Fruit fly (Drosophila melanogaster): ENCODE results near the gene betaggt-I.

betaggt-I gene

dm6 chr2L:4981278-4981966 lies 36.0 kb downstream of the betaggt-I start, which contains the start of the genes CG8892 and CG34126 (continued):
- TF ChIP-seq net (GFP tag; optimal IDR thresholded peaks at IDR 0.05) (peak; percentile 94), Ets96B (tag; optimal IDR thresholded peaks at IDR 0.05) (peak; percentile 92), Eip93F (GFP tag; optimal IDR thresholded peaks at IDR 0.05) (peak; percentile 87), CG3032 (tag; optimal IDR thresholded peaks at IDR 0.05) (peak; percentile 98), vri (GFP tag; optimal IDR thresholded peaks at IDR 0.05) (peak; percentile 95), OdsH (GFP tag; optimal IDR thresholded peaks at IDR 0.05) (peak; percentile 99), CG11762 (GFP tag; optimal IDR thresholded peaks at IDR 0.05; ENCODE audit: insufficient read depth) (peak; percentile 95), achi (GFP tag; optimal IDR thresholded peaks at IDR 0.05) (peak; percentile 96), CG31627 (GFP tag; optimal IDR thresholded peaks at IDR 0.05) (peak; percentile 99), salr (GFP tag; optimal IDR thresholded peaks at IDR 0.05) (peak; percentile 91 to 96), Hr38 (GFP tag; optimal IDR thresholded peaks at IDR 0.05) (no peak), Sox102F (GFP tag; optimal IDR thresholded peaks at IDR 0.05) (peak; percentile 96), CG10669 (GFP tag; optimal IDR thresholded peaks at IDR 0.05) (peak; percentile 95), Gug (GFP tag; IDR thresholded peaks at IDR 0.05) (peak; percentile 94), eg (GFP tag; IDR thresholded peaks at IDR 0.05) (peak; percentile 89), Eip75B (GFP tag; optimal IDR thresholded peaks at IDR 0.05) (peak; percentile 96), CG7368 (GFP tag; optimal IDR thresholded peaks at IDR 0.05) (peak; percentile 92), CG6792 (GFP tag; optimal IDR thresholded peaks at IDR 0.05) (peak; percentile 95), fd59A (GFP tag; optimal IDR thresholded peaks at IDR 0.05) (peak; percentile 96), CG10631 (GFP tag; optimal IDR thresholded peaks at IDR 0.05) (peak; percentile 99), CG9139 (GFP tag; optimal IDR thresholded peaks at IDR 0.05) (peak; percentile 80), CG4318 (GFP tag; optimal IDR thresholded peaks at IDR 0.05) (peak; percentile 96), Hr39 (GFP tag; optimal IDR thresholded peaks at IDR 0.05) (peak; percentile 98), lz (GFP tag; optimal IDR thresholded peaks at IDR 0.05) (peak; percentile 98), Smox (GFP tag; optimal IDR thresholded peaks at IDR 0.05) (peak; percentile 96), CG34406 (GFP tag; optimal IDR thresholded peaks at IDR 0.05) (peak; percentile 94), CG6808 (GFP tag; optimal IDR thresholded peaks at IDR 0.05) (peak; percentile 93), CG1621 (tag; optimal IDR thresholded peaks at IDR 0.05) (peak; percentile 87), pdm3 (GFP tag; optimal IDR thresholded peaks at IDR 0.05) (peak; percentile 98), topi (GFP tag; optimal IDR thresholded peaks at IDR 0.05) (peak; percentile 97), CG6163 (GFP tag; IDR thresholded peaks at IDR 0.05) (peak; percentile 93), CG32006 (GFP tag; optimal IDR thresholded peaks at IDR 0.05) (peak; percentile 97), fkh (GFP tag; optimal IDR thresholded peaks at IDR 0.05) (peak; percentile 81), ss (GFP tag; optimal IDR thresholded peaks at IDR 0.05) (peak; percentile 85 to 95), acj6 (GFP tag; optimal IDR thresholded peaks at IDR 0.05) (peak; percentile 98), CG8119 (GFP tag; IDR thresholded peaks at IDR 0.05) (peak; percentile 88)

DNA sequence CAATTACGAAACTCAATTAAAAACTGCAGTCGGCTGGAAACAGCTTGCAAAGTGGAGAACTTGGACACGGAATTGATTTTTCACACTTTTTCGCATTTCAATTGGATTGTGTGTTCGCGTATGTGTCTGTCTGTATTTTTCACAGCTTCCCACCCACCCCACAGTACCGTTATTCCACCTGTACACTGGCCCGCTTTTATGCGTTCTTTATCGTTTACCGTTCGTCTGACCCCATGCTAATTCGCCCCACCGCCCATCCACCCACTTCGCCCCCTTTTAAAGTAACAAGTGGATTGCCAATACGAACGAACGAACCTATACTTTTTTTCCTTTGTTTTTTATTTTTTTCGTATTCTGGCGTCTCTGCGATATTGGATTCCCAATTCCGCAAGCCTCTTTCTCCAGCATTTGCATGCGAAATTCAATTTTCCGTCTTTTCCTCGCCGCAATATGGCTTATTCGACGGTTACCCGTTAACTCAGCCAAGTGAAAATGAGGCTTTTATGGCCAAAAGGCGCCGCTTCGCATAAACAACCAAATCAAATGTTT lies 36.8 kb downstream of the betaggt-I start:
- TF ChIP-seq Sox14 (GFP tag; optimal IDR thresholded peaks at IDR 0.05) = no peak
- no peak for TF ChIP-seq svp (GFP tag)
- TF ChIP-seq esn (GFP tag; optimal IDR thresholded peaks at IDR 0.05) = no peak
- no peak for TF ChIP-seq CG34406 (GFP tag; optimal IDR thresholded peaks at IDR 0.05)
- no peak for TF ChIP-seq CG31627 (GFP tag; optimal IDR thresholded peaks at IDR 0.05)
- no peak for TF ChIP-seq CG9139 (GFP tag; optimal IDR thresholded peaks at IDR 0.05)
- no peak for TF ChIP-seq CG6808 (GFP tag; optimal IDR thresholded peaks at IDR 0.05)
- no peak for TF ChIP-seq CG11902 (GFP tag; optimal IDR thresholded peaks at IDR 0.05)
- TF ChIP-seq CG1621 (tag; optimal IDR thresholded peaks at IDR 0.05) = no peak
- no peak for TF ChIP-seq Sox102F (GFP tag; optimal IDR thresholded peaks at IDR 0.05)
- no peak for TF ChIP-seq CG8632 (GFP tag; optimal IDR thresholded peaks at IDR 0.05)
- TF ChIP-seq CG6163 (GFP tag; IDR thresholded peaks at IDR 0.05) = no peak
- no peak for TF ChIP-seq Eip75B (GFP tag; optimal IDR thresholded peaks at IDR 0.05)
- no peak for TF ChIP-seq CG8119 (GFP tag; IDR thresholded peaks at IDR 0.05)
- TF ChIP-seq lz (GFP tag; optimal IDR thresholded peaks at IDR 0.05) = no peak
- no peak for TF ChIP-seq CG16779 (tag; optimal IDR thresholded peaks at IDR 0.05)
- no peak for TF ChIP-seq Eip78C (GFP tag)
- no peak for TF ChIP-seq dac (GFP tag; optimal IDR thresholded peaks at IDR 0.05)
